Worm (Caenorhabditis elegans) whole organism, L4 larva: Measurements from ENCODE around the gene F11D11.12.

Experiments used
- T20F7.1 ChIP-seq: fragments of 200-800 bp; sonication (Bioruptor generic); optimal IDR thresholded peaks from 2 replicates; lab custom pipeline; 2018; ENCODE audit warnings: mild to moderate bottlenecking, missing genetic modification characterization, missing compliant biosample characterization
- ama-1 ChIP-seq: fragments of 150-350 bp; optimal IDR thresholded peaks from 2 replicates; lab custom pipeline; 2014; ENCODE audit warnings: inconsistent platforms, mixed read lengths
- arid-1 ChIP-seq: fragments of 200-800 bp; sonication (Bioruptor generic); conservative IDR thresholded peaks from 2 replicates; pipeline ENCODE4 v1.3.6; 2022; ENCODE audit warnings: missing genetic modification reagents, missing genetic modification characterization, missing compliant biosample characterization
- dpl-1 ChIP-seq: fragments of 150-350 bp; optimal IDR thresholded peaks from 2 replicates; lab custom pipeline; 2014; ENCODE audit warnings: missing biosample characterization, missing genetic modification reagents, missing genetic modification characterization
- jun-1 ChIP-seq: fragments of 150-350 bp; optimal IDR thresholded peaks from 2 replicates; lab custom pipeline; 2014; ENCODE audit warnings: missing biosample characterization, missing genetic modification reagents, missing genetic modification characterization
- lin-13 ChIP-seq: fragments of 150-350 bp; optimal IDR thresholded peaks from 2 replicates; lab custom pipeline; 2014; ENCODE audit warnings: missing biosample characterization, missing genetic modification reagents, missing genetic modification characterization
- mdt-29 ChIP-seq: fragments of 200-800 bp; sonication (Bioruptor generic); IDR thresholded peaks from 2 replicates; pipeline ENCODE4 v1.3.6; 2022; ENCODE audit warnings: missing genetic modification reagents, missing genetic modification characterization, missing compliant biosample characterization
- nhr-111 ChIP-seq: fragments of 200-800 bp; sonication (Bioruptor generic); optimal IDR thresholded peaks from 2 replicates; lab custom pipeline; 2018; ENCODE audit warnings: mild to moderate bottlenecking, missing genetic modification characterization, missing compliant biosample characterization
- nhr-77 ChIP-seq: fragments of 150-350 bp; optimal IDR thresholded peaks from 2 replicates; lab custom pipeline; 2014; ENCODE audit warnings: missing biosample characterization, missing genetic modification characterization
- sdz-12 ChIP-seq: fragments of 200-800 bp; sonication (Bioruptor generic); optimal IDR thresholded peaks from 2 replicates; lab custom pipeline; 2018; ENCODE audit warnings: mild to moderate bottlenecking, missing genetic modification characterization, missing compliant biosample characterization
- ztf-11 ChIP-seq: fragments of 150-350 bp; optimal IDR thresholded peaks from 2 replicates; lab custom pipeline; 2014; ENCODE audit warnings: missing biosample characterization, missing genetic modification characterization

Gene F11D11.12

DNA sequence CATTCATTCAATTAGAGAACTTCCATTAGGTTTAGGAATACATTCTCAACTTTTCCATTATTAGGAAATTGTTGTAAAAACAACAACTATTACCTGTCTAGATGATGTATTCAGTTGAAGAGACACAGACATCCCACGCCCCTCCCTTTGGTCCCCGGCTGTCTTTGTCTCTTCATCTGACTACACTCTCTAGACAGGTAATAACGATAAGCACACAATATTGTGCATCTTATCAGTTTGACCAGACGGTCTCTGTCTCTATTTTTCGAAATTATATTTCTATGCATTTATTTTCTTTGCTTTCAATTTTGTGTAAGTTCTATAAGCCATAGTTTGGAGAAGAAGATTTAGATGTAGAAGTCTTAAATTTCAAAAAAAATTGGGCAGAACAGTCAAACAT is 49.2 kb downstream of the F11D11.12 start, which contains the start of gene Y69H2.9 (continued):
- TF ChIP-seq jun-1 (tag; lab: Kevin White, UChicago): no peak
- TF ChIP-seq dpl-1: no peak
- TF ChIP-seq arid-1 (GFP tag; lab: Robert Waterston, UW): no peak
- TF ChIP-seq nhr-111 (GFP tag; lab: Kevin White, UChicago): no peak
- no peak for TF ChIP-seq mdt-29 (GFP tag; lab: Robert Waterston, UW)
- no peak for TF ChIP-seq lin-13 (GFP tag; lab: Kevin White, UChicago)
- TF ChIP-seq ama-1 (lab: Kevin White, UChicago): no peak
- TF ChIP-seq ztf-11 (tag; lab: Kevin White, UChicago): no peak
- no peak for TF ChIP-seq T20F7.1 (GFP tag; lab: Kevin White, UChicago)
- peak; percentile 3 for TF ChIP-seq nhr-77 (tag; lab: Kevin White, UChicago)
- TF ChIP-seq sdz-12 (GFP tag; lab: Kevin White, UChicago): no peak
